Worm (Caenorhabditis elegans) whole organism, L4/young adult: Measurements from ENCODE around the gene T10B9.14.

Experiments used
- dao-5 ChIP-seq: sonication (generic microtip); optimal IDR thresholded peaks from 2 replicates; lab custom pipeline; 2016; ENCODE audit warnings: missing genotype, missing genetic modification characterization, moderate library complexity, missing compliant biosample characterization
- him-1 ChIP-seq: sonication (generic microtip); optimal IDR thresholded peaks from 2 replicates; lab custom pipeline; 2016; ENCODE audit warnings: missing genotype, missing genetic modification reagents, missing genetic modification characterization, missing compliant biosample characterization

ce11 chrII:9775790-9776189 is 6.4 kb downstream of the T10B9.14 start, which contains the start of gene T10B9.9:
- no peak for TF ChIP-seq dao-5 (tag; lab: Kevin White, UChicago)
- TF ChIP-seq him-1 (tag; lab: Kevin White, UChicago), result no peak
